Worm (Caenorhabditis elegans): ENCODE measurements around the gene ugt-54.

ce11 chrIV:10744475-10744874, 17.0 kb upstream of the ugt-54 start, which contains the start of gene T25B9.3:
- no peak for TF ChIP-seq hmg-4 (GFP tag; optimal IDR thresholded peaks at IDR 0.05)
- TF ChIP-seq ama-1 (optimal IDR thresholded peaks at IDR 0.05): no peak
- TF ChIP-seq B0310.2 (tag; optimal IDR thresholded peaks at IDR 0.05): no peak
- TF ChIP-seq tra-4 (tag; optimal IDR thresholded peaks at IDR 0.05): no peak
- no peak for TF ChIP-seq sea-1 (GFP tag; conservative IDR thresholded peaks at IDR 0.05)
- TF ChIP-seq ceh-13 (GFP tag; optimal IDR thresholded peaks at IDR 0.05): no peak
- no peak for TF ChIP-seq aly-1 (tag; optimal IDR thresholded peaks at IDR 0.05)
- TF ChIP-seq tbx-37 (GFP tag; conservative IDR thresholded peaks at IDR 0.05): no peak
- no peak for TF ChIP-seq scrt-1 (GFP tag; IDR thresholded peaks at IDR 0.05)
- TF ChIP-seq pes-1 (GFP tag; IDR thresholded peaks at IDR 0.05): no peak
- no peak for TF ChIP-seq ceh-36 (tag; optimal IDR thresholded peaks at IDR 0.05)
- no peak for TF ChIP-seq hnd-1 (tag; optimal IDR thresholded peaks at IDR 0.05)

Data from whole organism, early embryonic.